Worm (Caenorhabditis elegans) whole organism, late embryonic: ENCODE measurements around the gene Y43F8B.10.

Experiments
- K09A11.1 ChIP-seq: sonication (generic microtip); optimal IDR thresholded peaks from 2 replicates; lab custom pipeline; 2017; ENCODE audit warnings: antibody characterized with exemption, mild to moderate bottlenecking, missing genetic modification characterization, missing compliant biosample characterization; ENCODE audit not compliant: insufficient read depth
- T23F11.4 ChIP-seq: fragments of 200-800 bp; sonication (Bioruptor generic); optimal IDR thresholded peaks from 2 replicates; lab custom pipeline; 2018; ENCODE audit warnings: mild to moderate bottlenecking, missing genetic modification characterization, missing compliant biosample characterization
- ahr-1 ChIP-seq: sonication (generic microtip); optimal IDR thresholded peaks from 2 replicates; lab custom pipeline; 2016; ENCODE audit warnings: missing genetic modification characterization, missing compliant biosample characterization
- ceh-2 ChIP-seq: sonication (generic microtip); optimal IDR thresholded peaks from 2 replicates; lab custom pipeline; 2016; ENCODE audit warnings: missing genotype, missing genetic modification characterization, missing compliant biosample characterization
- ceh-31 ChIP-seq: sonication (generic microtip); optimal IDR thresholded peaks from 2 replicates; lab custom pipeline; 2016; ENCODE audit warnings: missing genetic modification characterization, missing compliant biosample characterization
- ceh-34 ChIP-seq: sonication (generic microtip); optimal IDR thresholded peaks from 2 replicates; lab custom pipeline; 2016; ENCODE audit warnings: mild to moderate bottlenecking, missing genetic modification characterization, missing compliant biosample characterization
- ceh-48 ChIP-seq: sonication (generic microtip); optimal IDR thresholded peaks from 2 replicates; lab custom pipeline; 2016; ENCODE audit warnings: missing genetic modification characterization, inconsistent platforms, missing compliant biosample characterization
- ceh-6 ChIP-seq: fragments of 200-800 bp; sonication (Bioruptor generic); optimal IDR thresholded peaks from 2 replicates; lab custom pipeline; 2018; ENCODE audit warnings: mild to moderate bottlenecking, missing genetic modification characterization, missing compliant biosample characterization
- ceh-9 ChIP-seq: sonication (generic microtip); optimal IDR thresholded peaks from 2 replicates; lab custom pipeline; 2016; ENCODE audit warnings: mild to moderate bottlenecking, missing genetic modification characterization, inconsistent platforms, missing compliant biosample characterization
- dve-1 ChIP-seq: sonication (generic microtip); optimal IDR thresholded peaks from 2 replicates; lab custom pipeline; 2017; ENCODE audit warnings: antibody characterized with exemption, mild to moderate bottlenecking, missing genetic modification characterization, missing compliant biosample characterization
- ets-4 ChIP-seq: sonication (generic microtip); optimal IDR thresholded peaks from 2 replicates; lab custom pipeline; 2016; ENCODE audit warnings: missing genetic modification characterization, missing compliant biosample characterization
- fkh-10 ChIP-seq: fragments of 150-350 bp; optimal IDR thresholded peaks from 2 replicates; lab custom pipeline; 2014; ENCODE audit warnings: missing biosample characterization, missing genetic modification reagents, missing genetic modification characterization
- fkh-6 ChIP-seq: sonication (generic microtip); optimal IDR thresholded peaks from 2 replicates; lab custom pipeline; 2016; ENCODE audit warnings: missing genetic modification characterization, missing compliant biosample characterization
- hlh-13 ChIP-seq: fragments of 200-800 bp; sonication (Bioruptor generic); optimal IDR thresholded peaks from 2 replicates; lab custom pipeline; 2018; ENCODE audit warnings: mild to moderate bottlenecking, missing genetic modification characterization, missing compliant biosample characterization
- hlh-15 ChIP-seq: sonication (generic microtip); optimal IDR thresholded peaks from 2 replicates; lab custom pipeline; 2016; ENCODE audit warnings: missing genetic modification characterization, missing compliant biosample characterization
- hlh-6 ChIP-seq: sonication (generic microtip); optimal IDR thresholded peaks from 2 replicates; lab custom pipeline; 2016; ENCODE audit warnings: missing genotype, missing genetic modification characterization, missing compliant biosample characterization
- hlh-8 ChIP-seq: sonication (generic microtip); optimal IDR thresholded peaks from 2 replicates; lab custom pipeline; 2016; ENCODE audit warnings: missing genotype, missing genetic modification characterization, missing compliant biosample characterization
- lim-6 ChIP-seq: sonication (generic microtip); optimal IDR thresholded peaks from 2 replicates; lab custom pipeline; 2016; ENCODE audit warnings: missing genetic modification characterization, missing compliant biosample characterization
- lin-11 ChIP-seq: fragments of 200-800 bp; sonication (Bioruptor generic); optimal IDR thresholded peaks from 2 replicates; lab custom pipeline; 2018; ENCODE audit warnings: mild to moderate bottlenecking, missing genetic modification characterization, missing compliant biosample characterization
- mec-3 ChIP-seq: sonication (generic microtip); optimal IDR thresholded peaks from 2 replicates; lab custom pipeline; 2016; ENCODE audit warnings: borderline replicate concordance, missing genetic modification characterization, missing compliant biosample characterization
- nfya-1 ChIP-seq: sonication (generic microtip); optimal IDR thresholded peaks from 2 replicates; lab custom pipeline; 2017; ENCODE audit warnings: missing genetic modification characterization, mild to moderate bottlenecking, missing compliant biosample characterization, antibody characterized with exemption, moderate library complexity
- nhr-232 ChIP-seq: sonication (generic microtip); optimal IDR thresholded peaks from 2 replicates; lab custom pipeline; 2016; ENCODE audit warnings: missing genetic modification characterization, missing compliant biosample characterization
- pat-9 ChIP-seq: fragments of 200-800 bp; sonication (Bioruptor generic); optimal IDR thresholded peaks from 2 replicates; lab custom pipeline; 2018; ENCODE audit warnings: mild to moderate bottlenecking, missing genetic modification characterization, moderate library complexity, missing compliant biosample characterization
- pqm-1 ChIP-seq: sonication (generic microtip); optimal IDR thresholded peaks from 2 replicates; lab custom pipeline; 2016; ENCODE audit warnings: missing genetic modification characterization, missing compliant biosample characterization
- pros-1 ChIP-seq: fragments of 150-350 bp; optimal IDR thresholded peaks from 2 replicates; lab custom pipeline; 2014; ENCODE audit warnings: missing biosample characterization, missing genetic modification reagents, missing genetic modification characterization
- ref-2 ChIP-seq: sonication (generic microtip); optimal IDR thresholded peaks from 2 replicates; lab custom pipeline; 2016; ENCODE audit warnings: missing genetic modification characterization, missing compliant biosample characterization
- sox-2 ChIP-seq: fragments of 200-800 bp; sonication (Bioruptor generic); IDR thresholded peaks from 2 replicates; pipeline ENCODE4 v1.3.6; 2022; ENCODE audit warnings: missing genetic modification reagents, missing genetic modification characterization, missing compliant biosample characterization
- sox-4 ChIP-seq: sonication (generic microtip); optimal IDR thresholded peaks from 2 replicates; lab custom pipeline; 2017; ENCODE audit warnings: mild to moderate bottlenecking, missing genetic modification characterization, inconsistent platforms, missing compliant biosample characterization
- tbx-2 ChIP-seq: sonication (generic microtip); optimal IDR thresholded peaks from 2 replicates; lab custom pipeline; 2016; ENCODE audit warnings: missing genetic modification characterization, missing compliant biosample characterization
- tbx-7 ChIP-seq: sonication (generic microtip); optimal IDR thresholded peaks from 2 replicates; lab custom pipeline; 2016; ENCODE audit warnings: missing genotype, missing genetic modification characterization, missing compliant biosample characterization
- ttx-3 ChIP-seq: sonication (generic microtip); optimal IDR thresholded peaks from 2 replicates; lab custom pipeline; 2016; ENCODE audit warnings: missing genetic modification reagents, missing genetic modification characterization, missing compliant biosample characterization
- unc-3 ChIP-seq, 2 experiments: fragments of 200-800 bp in 1 of 2; sonication (Bioruptor generic) in 1 of 2; sonication (generic microtip) in 1 of 2; conservative IDR thresholded peaks in 1 of 2; optimal IDR thresholded peaks in 1 of 2; 2 replicates each; pipeline versions ENCODE4 v1.3.6 to Lab custom; 2016 to 2022; ENCODE audit warnings: missing compliant biosample characterization in 2 of 2, missing genetic modification characterization in 2 of 2, missing genetic modification reagents in 1 of 2
- unc-42 ChIP-seq: sonication (generic microtip); optimal IDR thresholded peaks from 2 replicates; lab custom pipeline; 2016; ENCODE audit warnings: missing genotype, missing genetic modification characterization, missing compliant biosample characterization
- unc-55 ChIP-seq: sonication (generic microtip); optimal IDR thresholded peaks from 2 replicates; lab custom pipeline; 2017; ENCODE audit warnings: missing biosample characterization, missing genetic modification reagents, missing genetic modification characterization
- unc-86 ChIP-seq: sonication (generic microtip); optimal IDR thresholded peaks from 2 replicates; lab custom pipeline; 2016; ENCODE audit warnings: missing genetic modification characterization, missing compliant biosample characterization

Gene Y43F8B.10

ce11 chrV:19470385-19470784 is 3.9 kb upstream of the Y43F8B.10 start, which contains the start of gene Y43F8B.11:
Gene Y43F8B.11 (plus strand): TSS chrV:19470685.
- TF ChIP-seq ceh-2 (tag; lab: Kevin White, UChicago) (no peak), ahr-1 (no peak), T23F11.4 (no peak), pat-9 (tag; lab: Kevin White, UChicago) (no peak), hlh-15 (tag; lab: Kevin White, UChicago) (no peak), sox-4 (tag; lab: Kevin White, UChicago) (no peak), hlh-8 (tag; lab: Kevin White, UChicago) (no peak), fkh-10 (GFP tag; lab: Kevin White, UChicago) (no peak), dve-1 (tag; lab: Kevin White, UChicago) (no peak), fkh-6 (tag; lab: Kevin White, UChicago) (no peak), unc-86 (tag; lab: Kevin White, UChicago) (no peak), hlh-13 (GFP tag; lab: Kevin White, UChicago) (no peak)

ce11 chrV:19477302-19477701 is 3.0 kb downstream of the Y43F8B.10 start:
- TF ChIP-seq mec-3 (tag; lab: Kevin White, UChicago) (no peak), tbx-7 (tag; lab: Kevin White, UChicago) (no peak), unc-55 (GFP tag; lab: Kevin White, UChicago) (no peak), unc-3 (GFP tag; conservative IDR thresholded peaks at IDR 0.05; lab: Robert Waterston, UW) (no peak), unc-3 (tag; optimal IDR thresholded peaks at IDR 0.05; lab: Kevin White, UChicago) (no peak), sox-4 (tag; lab: Kevin White, UChicago) (no peak), lin-11 (tag; lab: Kevin White, UChicago) (no peak), hlh-6 (tag; lab: Kevin White, UChicago) (no peak), sox-2 (GFP tag; lab: Robert Waterston, UW) (no peak), ref-2 (tag; lab: Kevin White, UChicago) (no peak), nfya-1 (no peak), ceh-6 (GFP tag; lab: Kevin White, UChicago) (no peak), hlh-15 (tag; lab: Kevin White, UChicago) (no peak), fkh-10 (GFP tag; lab: Kevin White, UChicago) (no peak), hlh-13 (GFP tag; lab: Kevin White, UChicago) (no peak), ceh-34 (tag; lab: Kevin White, UChicago) (no peak), ttx-3 (tag; lab: Kevin White, UChicago) (no peak)
- TF ChIP-seq, all 69 proteins: peak for 0

ce11 chrV:19477852-19478251 is 3.6 kb downstream of the Y43F8B.10 start, which contains the start of gene Y43F8B.9:
Gene Y43F8B.9 (plus strand): TSS chrV:19478152.
- TF ChIP-seq unc-42 (tag; lab: Kevin White, UChicago) (no peak), pros-1 (tag; lab: Kevin White, UChicago) (no peak), ceh-9 (tag; lab: Kevin White, UChicago) (no peak), ets-4 (tag; lab: Kevin White, UChicago) (no peak), nhr-232 (tag; lab: Kevin White, UChicago) (no peak), ceh-48 (tag; lab: Kevin White, UChicago) (no peak), ceh-31 (no peak), unc-86 (tag; lab: Kevin White, UChicago) (no peak), ref-2 (tag; lab: Kevin White, UChicago) (no peak), K09A11.1 (tag; lab: Kevin White, UChicago) (no peak), ceh-6 (GFP tag; lab: Kevin White, UChicago) (no peak), pqm-1 (tag; lab: Kevin White, UChicago) (no peak), ceh-2 (tag; lab: Kevin White, UChicago) (no peak)
- TF ChIP-seq, all 69 proteins: peak for 0

ce11 chrV:19482535-19482934 is 8.3 kb downstream of the Y43F8B.10 start, which contains the start of gene Y43F8B.22:
Gene Y43F8B.22 (plus strand): TSS chrV:19482835.
- TF ChIP-seq lim-6 (tag; lab: Kevin White, UChicago) = no peak
- no peak for TF ChIP-seq tbx-2 (tag; lab: Kevin White, UChicago)
- no peak for TF ChIP-seq hlh-6 (tag; lab: Kevin White, UChicago)
- TF ChIP-seq fkh-6 (tag; lab: Kevin White, UChicago) = no peak
- TF ChIP-seq ets-4 (tag; lab: Kevin White, UChicago) = no peak
